Worm (Caenorhabditis elegans): ENCODE measurements around the gene aexr-1.

aexr-1 gene

ce11 chrX:6642798-6643197 lies 7.7 kb upstream of the aexr-1 start:
- TF ChIP-seq ztf-23 (GFP tag; IDR thresholded peaks at IDR 0.05) (no peak), klf-2 (GFP tag; conservative IDR thresholded peaks at IDR 0.05) (no peak), cog-1 (tag; optimal IDR thresholded peaks at IDR 0.05) (no peak), ztf-29 (GFP tag; IDR thresholded peaks at IDR 0.05) (no peak), ref-1 (GFP tag; conservative IDR thresholded peaks at IDR 0.05) (no peak), T22C8.4 (GFP tag; IDR thresholded peaks at IDR 0.05) (no peak), tab-1 (GFP tag; IDR thresholded peaks at IDR 0.05) (no peak), med-1 (GFP tag; optimal IDR thresholded peaks at IDR 0.05; ENCODE audit: insufficient read depth) (no peak), flt-1 (GFP tag; IDR thresholded peaks at IDR 0.05) (no peak)

ce11 chrX:6641509-6641908 lies 6.4 kb upstream of the aexr-1 start:
- no peak for TF ChIP-seq tab-1 (GFP tag; IDR thresholded peaks at IDR 0.05)
- no peak for TF ChIP-seq ztf-23 (GFP tag; IDR thresholded peaks at IDR 0.05)
- TF ChIP-seq ref-1 (GFP tag; conservative IDR thresholded peaks at IDR 0.05), result no peak
- no peak for TF ChIP-seq klf-2 (GFP tag; conservative IDR thresholded peaks at IDR 0.05)
- TF ChIP-seq cog-1 (tag; optimal IDR thresholded peaks at IDR 0.05), result no peak
- no peak for TF ChIP-seq flt-1 (GFP tag; IDR thresholded peaks at IDR 0.05)
- TF ChIP-seq T22C8.4 (GFP tag; IDR thresholded peaks at IDR 0.05), result no peak
- no peak for TF ChIP-seq med-1 (GFP tag; optimal IDR thresholded peaks at IDR 0.05; ENCODE audit: insufficient read depth)
- no peak for TF ChIP-seq ztf-29 (GFP tag; IDR thresholded peaks at IDR 0.05)

ce11 chrX:6640570-6641199 lies 5.6 kb upstream of the aexr-1 start, which contains the start of gene nhr-120:
Gene nhr-120 (minus strand): TSS chrX:6640620.
- no peak for TF ChIP-seq ref-1 (GFP tag; conservative IDR thresholded peaks at IDR 0.05)
- TF ChIP-seq ztf-23 (GFP tag; IDR thresholded peaks at IDR 0.05), result no peak
- TF ChIP-seq cog-1 (tag; optimal IDR thresholded peaks at IDR 0.05), result no peak
- TF ChIP-seq med-1 (GFP tag; optimal IDR thresholded peaks at IDR 0.05; ENCODE audit: insufficient read depth), result no peak
- TF ChIP-seq tab-1 (GFP tag; IDR thresholded peaks at IDR 0.05), result no peak

ce11 chrX:6638985-6639573 lies 4.0 kb upstream of the aexr-1 start:
- no peak for TF ChIP-seq ztf-23 (GFP tag; IDR thresholded peaks at IDR 0.05)
- no peak for TF ChIP-seq tab-1 (GFP tag; IDR thresholded peaks at IDR 0.05)
- no peak for TF ChIP-seq ref-1 (GFP tag; conservative IDR thresholded peaks at IDR 0.05)
- no peak for TF ChIP-seq med-1 (GFP tag; optimal IDR thresholded peaks at IDR 0.05; ENCODE audit: insufficient read depth)
- TF ChIP-seq ztf-29 (GFP tag; IDR thresholded peaks at IDR 0.05), result no peak
- TF ChIP-seq cog-1 (tag; optimal IDR thresholded peaks at IDR 0.05), result no peak
- no peak for TF ChIP-seq T22C8.4 (GFP tag; IDR thresholded peaks at IDR 0.05)
- no peak for TF ChIP-seq flt-1 (GFP tag; IDR thresholded peaks at IDR 0.05)
- no peak for TF ChIP-seq klf-2 (GFP tag; conservative IDR thresholded peaks at IDR 0.05)

- no peak for TF ChIP-seq ref-1 (GFP tag; conservative IDR thresholded peaks at IDR 0.05)
- no peak for TF ChIP-seq med-1 (GFP tag; optimal IDR thresholded peaks at IDR 0.05; ENCODE audit: insufficient read depth)
- no peak for TF ChIP-seq ztf-29 (GFP tag; IDR thresholded peaks at IDR 0.05)
- no peak for TF ChIP-seq klf-2 (GFP tag; conservative IDR thresholded peaks at IDR 0.05)
- TF ChIP-seq cog-1 (tag; optimal IDR thresholded peaks at IDR 0.05), result no peak
- no peak for TF ChIP-seq tab-1 (GFP tag; IDR thresholded peaks at IDR 0.05)
- no peak for TF ChIP-seq flt-1 (GFP tag; IDR thresholded peaks at IDR 0.05)
- TF ChIP-seq T22C8.4 (GFP tag; IDR thresholded peaks at IDR 0.05), result no peak
- TF ChIP-seq ztf-23 (GFP tag; IDR thresholded peaks at IDR 0.05), result no peak
These were observed 2.9 kb upstream of the aexr-1 start for ce11 chrX:6637933-6638332.

ce11 chrX:6631437-6631836 lies 3.6 kb downstream of the aexr-1 start, which contains the start of gene aexr-2:
Gene aexr-2 (minus strand): TSS chrX:6631537.
- no peak for TF ChIP-seq klf-2 (GFP tag; conservative IDR thresholded peaks at IDR 0.05)
- no peak for TF ChIP-seq flt-1 (GFP tag; IDR thresholded peaks at IDR 0.05)
- TF ChIP-seq ref-1 (GFP tag; conservative IDR thresholded peaks at IDR 0.05), result no peak
- TF ChIP-seq med-1 (GFP tag; optimal IDR thresholded peaks at IDR 0.05; ENCODE audit: insufficient read depth), result no peak
- no peak for TF ChIP-seq T22C8.4 (GFP tag; IDR thresholded peaks at IDR 0.05)
- no peak for TF ChIP-seq ztf-29 (GFP tag; IDR thresholded peaks at IDR 0.05)
- no peak for TF ChIP-seq ztf-23 (GFP tag; IDR thresholded peaks at IDR 0.05)
- TF ChIP-seq tab-1 (GFP tag; IDR thresholded peaks at IDR 0.05), result no peak
- TF ChIP-seq cog-1 (tag; optimal IDR thresholded peaks at IDR 0.05), result no peak

- TF ChIP-seq ztf-23 (GFP tag; IDR thresholded peaks at IDR 0.05) (no peak), ztf-29 (GFP tag; IDR thresholded peaks at IDR 0.05) (no peak), med-1 (GFP tag; optimal IDR thresholded peaks at IDR 0.05; ENCODE audit: insufficient read depth) (no peak), klf-2 (GFP tag; conservative IDR thresholded peaks at IDR 0.05) (no peak), T22C8.4 (GFP tag; IDR thresholded peaks at IDR 0.05) (no peak), ref-1 (GFP tag; conservative IDR thresholded peaks at IDR 0.05) (no peak), cog-1 (tag; optimal IDR thresholded peaks at IDR 0.05) (no peak), tab-1 (GFP tag; IDR thresholded peaks at IDR 0.05) (no peak), flt-1 (GFP tag; IDR thresholded peaks at IDR 0.05) (no peak)
These were observed 4.4 kb downstream of the aexr-1 start for ce11 chrX:6630645-6631044.

- no peak for TF ChIP-seq flt-1 (GFP tag; IDR thresholded peaks at IDR 0.05)
- no peak for TF ChIP-seq cog-1 (tag; optimal IDR thresholded peaks at IDR 0.05)
- no peak for TF ChIP-seq ztf-23 (GFP tag; IDR thresholded peaks at IDR 0.05)
- TF ChIP-seq med-1 (GFP tag; optimal IDR thresholded peaks at IDR 0.05; ENCODE audit: insufficient read depth), result no peak
- TF ChIP-seq klf-2 (GFP tag; conservative IDR thresholded peaks at IDR 0.05), result no peak
- no peak for TF ChIP-seq tab-1 (GFP tag; IDR thresholded peaks at IDR 0.05)
- no peak for TF ChIP-seq T22C8.4 (GFP tag; IDR thresholded peaks at IDR 0.05)
- no peak for TF ChIP-seq ref-1 (GFP tag; conservative IDR thresholded peaks at IDR 0.05)
- no peak for TF ChIP-seq ztf-29 (GFP tag; IDR thresholded peaks at IDR 0.05)
These were observed 9.8 kb downstream of the aexr-1 start for ce11 chrX:6625275-6625674.

- TF ChIP-seq flt-1 (GFP tag; IDR thresholded peaks at IDR 0.05) (0 out of 2 replicates have a peak, but pooled peaks have one; percentile 23), T22C8.4 (GFP tag; IDR thresholded peaks at IDR 0.05) (no peak), med-1 (GFP tag; optimal IDR thresholded peaks at IDR 0.05; ENCODE audit: insufficient read depth) (no peak)
These were observed 12.4 kb downstream of the aexr-1 start, which contains the start of gene clec-266 for ce11 chrX:6622552-6623236. Gene clec-266 (minus strand): TSS chrX:6622915.
